Worm (Caenorhabditis elegans): Measurements from ENCODE around the gene sre-16.

sre-16 gene

ce11 chrIV:12207873-12208272 lies 28.0 kb downstream of the sre-16 start:
- TF ChIP-seq mes-2 (tag; optimal IDR thresholded peaks at IDR 0.05; ENCODE audit: poor library complexity, severe bottlenecking) (no peak), nhr-111 (GFP tag; optimal IDR thresholded peaks at IDR 0.05) (no peak), arid-1 (GFP tag; conservative IDR thresholded peaks at IDR 0.05) (no peak), spr-3 (GFP tag; optimal IDR thresholded peaks at IDR 0.05) (no peak), Y48G9A.11 (GFP tag; IDR thresholded peaks at IDR 0.05) (peak; percentile 73), egl-27 (tag; optimal IDR thresholded peaks at IDR 0.05) (no peak), ZK546.5 (tag; optimal IDR thresholded peaks at IDR 0.05) (no peak), lin-38 (GFP tag; IDR thresholded peaks at IDR 0.05) (peak; percentile 29; the same call in 1 of the 2 replicates), ces-1 (GFP tag; optimal IDR thresholded peaks at IDR 0.05) (no peak), ceh-62 (tag; optimal IDR thresholded peaks at IDR 0.05) (no peak), F49E8.2 (tag; optimal IDR thresholded peaks at IDR 0.05; ENCODE audit: borderline replicate concordance) (peak; percentile 2), skn-1 (tag; optimal IDR thresholded peaks at IDR 0.05) (no peak), ama-1 (optimal IDR thresholded peaks at IDR 0.05) (peak; percentile 25), aly-2 (tag; optimal IDR thresholded peaks at IDR 0.05) (no peak), snpc-1.2 (GFP tag; IDR thresholded peaks at IDR 0.05) (peak; percentile 72), aha-1 (tag) (peak; percentile 93), cey-2 (tag; optimal IDR thresholded peaks at IDR 0.05; ENCODE audit: borderline replicate concordance, insufficient read depth) (no peak), lim-7 (GFP tag; IDR thresholded peaks at IDR 0.05) (no peak), tra-1 (GFP tag; IDR thresholded peaks at IDR 0.05) (no peak), nhr-77 (tag; optimal IDR thresholded peaks at IDR 0.05) (peak; percentile 3), Y5F2A.4 (GFP tag; optimal IDR thresholded peaks at IDR 0.05) (no peak), daf-8 (GFP tag; IDR thresholded peaks at IDR 0.05) (no peak), tag-97 (GFP tag; IDR thresholded peaks at IDR 0.05) (no peak), php-3 (GFP tag; IDR thresholded peaks at IDR 0.05) (no peak), fos-1 (tag; optimal IDR thresholded peaks at IDR 0.05) (peak; percentile 18)

- TF ChIP-seq dmd-9 (GFP tag; IDR thresholded peaks at IDR 0.05) (no peak), daf-16 (GFP tag; optimal IDR thresholded peaks at IDR 0.05) (no peak), daf-16 (tag; optimal IDR thresholded peaks at IDR 0.05) (peak; percentile 18), fos-1 (tag; optimal IDR thresholded peaks at IDR 0.05) (no peak), php-3 (GFP tag; IDR thresholded peaks at IDR 0.05) (no peak), ceh-20 (GFP tag; IDR thresholded peaks at IDR 0.05) (no peak), unc-62 (GFP tag; optimal IDR thresholded peaks at IDR 0.05 in 1 of 2) (peak in 1 of 2 experiments; percentile 94), unc-62 (tag; optimal IDR thresholded peaks at IDR 0.05) (no peak), ceh-82 (tag; optimal IDR thresholded peaks at IDR 0.05) (no peak)
Measured at ce11 chrIV:12207454-12207853, 28.5 kb downstream of the sre-16 start.

- no peak for TF ChIP-seq arid-1 (GFP tag; conservative IDR thresholded peaks at IDR 0.05)
- TF ChIP-seq nhr-6 (tag; optimal IDR thresholded peaks at IDR 0.05) = peak; percentile 23
- no peak for TF ChIP-seq nhr-48 (tag; optimal IDR thresholded peaks at IDR 0.05)
- no peak for TF ChIP-seq hmg-1.1 (GFP tag; IDR thresholded peaks at IDR 0.05)
Measured at ce11 chrIV:12203968-12204367, 31.9 kb downstream of the sre-16 start.

ce11 chrIV:12202949-12203348 lies 33.0 kb downstream of the sre-16 start, which contains the start of gene F35G2.1:
Gene F35G2.1 (plus strand): TSS chrIV:12203249.
- TF ChIP-seq madf-9 (GFP tag; conservative IDR thresholded peaks at IDR 0.05) (no peak), ceh-62 (tag; optimal IDR thresholded peaks at IDR 0.05) (no peak)

- TF ChIP-seq ceh-62 (tag; optimal IDR thresholded peaks at IDR 0.05) (no peak), madf-9 (GFP tag; conservative IDR thresholded peaks at IDR 0.05) (0 out of 2 replicates have a peak, but pooled peaks have one; percentile 8), F37D6.2 (tag; optimal IDR thresholded peaks at IDR 0.05) (no peak), arid-1 (GFP tag; conservative IDR thresholded peaks at IDR 0.05) (no peak), egl-43 (GFP tag; IDR thresholded peaks at IDR 0.05) (peak; percentile 71; the same call in 1 of the 2 replicates), attf-4 (tag; optimal IDR thresholded peaks at IDR 0.05) (no peak)
Measured at ce11 chrIV:12202000-12202399, 33.9 kb downstream of the sre-16 start.

Data from whole organism, L4 larva.